Worm (Caenorhabditis elegans) whole organism, early embryonic: ENCODE measurements around the gene Y49F6B.6.

Source experiments
- ceh-13 ChIP-seq: fragments of 200-800 bp; sonication (Bioruptor generic); optimal IDR thresholded peaks from 2 replicates; lab custom pipeline; 2018; ENCODE audit warnings: mild to moderate bottlenecking, missing genetic modification characterization, missing compliant biosample characterization
- pes-1 ChIP-seq: fragments of 200-800 bp; sonication (Bioruptor generic); IDR thresholded peaks from 2 replicates; pipeline ENCODE4 v1.3.6; 2022; ENCODE audit warnings: missing genetic modification reagents, missing genetic modification characterization, missing compliant biosample characterization

- no peak for TF ChIP-seq pes-1 (GFP tag; lab: Robert Waterston, UW)
- no peak for TF ChIP-seq ceh-13 (GFP tag; lab: Kevin White, UChicago)
These were observed 36.5 kb upstream of the Y49F6B.6 start, which contains the start of gene skpo-2 for ce11 chrII:3436412-3436811.
